Fruit fly (Drosophila melanogaster) whole organism, prepupa: ENCODE results near the gene CG14085.

Experiments used
- CG1621 ChIP-seq: fragments of 200-800 bp; sonication (Bioruptor generic); optimal IDR thresholded peaks from 3 replicates; lab custom pipeline; 2018; ENCODE audit warnings: missing biosample characterization, mild to moderate bottlenecking, missing genetic modification characterization
- CG6163 ChIP-seq: fragments of 200-800 bp; sonication (Bioruptor generic); IDR thresholded peaks from 3 replicates; pipeline ENCODE4 v1.3.6; 2022; ENCODE audit warnings: missing biosample characterization, missing genetic modification characterization
- OdsH ChIP-seq: fragments of 200-800 bp; sonication (Bioruptor generic); optimal IDR thresholded peaks from 3 replicates; lab custom pipeline; 2016; ENCODE audit warnings: missing biosample characterization, missing genetic modification characterization
- dsx ChIP-seq: fragments of 200-800 bp; optimal IDR thresholded peaks from 3 replicates; lab custom pipeline; 2019; ENCODE audit warnings: missing biosample characterization, mild to moderate bottlenecking, missing genetic modification characterization, moderate library complexity; ENCODE audit not compliant: poor library complexity, severe bottlenecking
- salr ChIP-seq, 2 experiments: fragments of 200-800 bp; sonication (Bioruptor generic); optimal IDR thresholded peaks; 3 replicates each; lab custom pipeline; 2016 to 2018; ENCODE audit warnings: missing biosample characterization in 2 of 2, missing genetic modification characterization in 2 of 2, mild to moderate bottlenecking in 1 of 2

DNA sequence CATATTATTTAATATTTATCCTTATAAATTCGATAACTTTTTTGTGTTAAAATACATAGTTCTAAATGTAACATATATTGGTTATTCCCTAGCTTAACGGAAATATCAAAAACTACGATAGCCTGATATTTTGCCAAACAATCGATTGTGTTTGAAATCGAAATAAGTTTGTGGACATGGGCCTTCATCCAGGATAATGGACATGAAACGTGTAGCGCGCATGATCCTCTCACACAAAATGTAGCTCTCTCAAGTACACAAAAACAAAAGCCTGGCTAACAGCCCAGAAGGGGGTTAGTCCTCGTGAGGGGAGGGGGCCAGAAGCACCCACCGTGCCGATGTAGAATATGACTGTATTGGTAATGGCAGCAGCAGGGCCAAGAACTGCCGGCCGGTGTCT, 31.4 kb upstream of the CG14085 start:
- no peak for TF ChIP-seq OdsH (GFP tag; lab: Kevin White, UChicago)
- no peak for TF ChIP-seq salr (GFP tag; optimal IDR thresholded peaks at IDR 0.05; lab: Kevin White, UChicago)
- TF ChIP-seq CG6163 (GFP tag; lab: Robert Waterston, UW): no peak
- TF ChIP-seq dsx (GFP tag; lab: Kevin White, UChicago): no peak
- TF ChIP-seq CG1621 (tag; lab: Kevin White, UChicago): no peak
